Fruit fly (Drosophila melanogaster) whole organism, wandering third instar larva: Measurements from ENCODE around the gene Sulf1.

ENCODE experiments used
- Abd-B ChIP-seq: fragments of >200 bp; optimal IDR thresholded peaks from 2 replicates; lab custom pipeline; 2017; ENCODE audit warnings: missing biosample characterization, missing genetic modification characterization
- CG32264 ChIP-seq: fragments of 200-800 bp; sonication (Bioruptor generic); optimal IDR thresholded peaks from 2 replicates; lab custom pipeline; 2016; ENCODE audit warnings: missing biosample characterization, missing genetic modification characterization
- GATAd ChIP-seq: sonication (Bioruptor generic); optimal IDR thresholded peaks from 2 replicates; lab custom pipeline; 2016; ENCODE audit warnings: missing biosample characterization, missing genetic modification characterization
- N ChIP-seq: fragments of >200 bp; optimal IDR thresholded peaks from 2 replicates; lab custom pipeline; 2018; ENCODE audit warnings: missing biosample characterization, missing external identifiers, missing genetic modification characterization
- OdsH ChIP-seq: fragments of 200-800 bp; sonication (Bioruptor generic); optimal IDR thresholded peaks from 2 replicates; lab custom pipeline; 2016; ENCODE audit warnings: missing biosample characterization, mild to moderate bottlenecking, missing genetic modification characterization
- br ChIP-seq: fragments of 200-800 bp; sonication (Bioruptor generic); optimal IDR thresholded peaks from 2 replicates; lab custom pipeline; 2016; ENCODE audit warnings: missing biosample characterization, missing genetic modification characterization
- fru ChIP-seq: fragments of 200-800 bp; sonication (Bioruptor generic); optimal IDR thresholded peaks from 3 replicates; lab custom pipeline; 2016; ENCODE audit warnings: missing biosample characterization, mild to moderate bottlenecking, missing genetic modification characterization
- h ChIP-seq: fragments of 200-800 bp; sonication (Bioruptor generic); optimal IDR thresholded peaks from 3 replicates; lab custom pipeline; 2016; ENCODE audit warnings: missing biosample characterization, mild to moderate bottlenecking, missing genetic modification characterization
- lola ChIP-seq: fragments of >200 bp; optimal IDR thresholded peaks from 2 replicates; lab custom pipeline; 2017; ENCODE audit warnings: missing biosample characterization, missing genetic modification characterization
- pan ChIP-seq: fragments of >200 bp; optimal IDR thresholded peaks from 2 replicates; lab custom pipeline; 2017
- psq ChIP-seq: fragments of 200-800 bp; sonication (Bioruptor generic); optimal IDR thresholded peaks from 3 replicates; lab custom pipeline; 2017; ENCODE audit warnings: missing biosample characterization, mild to moderate bottlenecking, missing genetic modification characterization, moderate library complexity
- sage ChIP-seq: fragments of 200-800 bp; sonication (Bioruptor generic); optimal IDR thresholded peaks from 2 replicates; lab custom pipeline; 2016; ENCODE audit warnings: missing biosample characterization, mild to moderate bottlenecking, missing genetic modification characterization
- usp ChIP-seq: fragments of >200 bp; optimal IDR thresholded peaks from 2 replicates; lab custom pipeline; 2017; ENCODE audit warnings: missing biosample characterization, missing genetic modification characterization

DNA sequence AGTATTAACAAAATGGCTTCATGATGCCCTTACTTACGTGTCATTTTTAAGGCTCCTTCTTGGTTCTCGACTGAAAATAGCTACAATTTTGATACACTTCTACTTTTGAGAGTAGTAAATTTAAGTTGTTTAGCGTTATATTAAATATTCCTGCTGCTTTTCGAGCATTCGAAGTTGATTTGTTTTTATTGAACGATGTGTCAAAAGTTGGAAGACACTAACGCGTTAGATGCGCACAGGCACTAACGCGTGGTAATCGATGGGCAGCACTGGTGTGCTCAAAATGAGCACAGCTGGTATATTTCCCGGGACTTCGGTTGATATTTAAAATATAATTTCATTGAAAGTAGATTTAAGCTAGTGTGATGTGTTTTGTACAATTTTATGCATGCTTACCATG lies 19.7 kb upstream of the Sulf1 start, which contains the start of gene CG17931:
- TF ChIP-seq Abd-B (GFP tag; lab: Kevin White, UChicago) (no peak), br (no peak), pan (lab: Kevin White, UChicago) (no peak), CG32264 (no peak), psq (GFP tag; lab: Kevin White, UChicago) (no peak), OdsH (GFP tag; lab: Kevin White, UChicago) (no peak), N (GFP tag; lab: Kevin White, UChicago) (no peak), GATAd (GFP tag; lab: Kevin White, UChicago) (no peak), lola (GFP tag; lab: Kevin White, UChicago) (no peak), h (no peak), usp (no peak), sage (GFP tag; lab: Kevin White, UChicago) (no peak), fru (GFP tag; lab: Kevin White, UChicago) (no peak)
